Fruit fly (Drosophila melanogaster) whole organism, embryonic: ENCODE measurements around the gene CG33514.

Source experiments
- B-H1 ChIP-seq: fragments of 200-800 bp; sonication (Bioruptor generic); IDR thresholded peaks from 3 replicates; pipeline ENCODE4 v1.3.6; 2022; ENCODE audit warnings: missing biosample characterization, missing genetic modification characterization
- Bteb2 ChIP-seq: fragments of 200-800 bp; sonication (Bioruptor generic); optimal IDR thresholded peaks from 2 replicates; lab custom pipeline; 2016; ENCODE audit warnings: missing biosample characterization, missing genetic modification characterization
- CG10543 ChIP-seq: fragments of 200-800 bp; sonication (Bioruptor generic); optimal IDR thresholded peaks from 3 replicates; lab custom pipeline; 2017; ENCODE audit warnings: missing biosample characterization, mild to moderate bottlenecking, missing genetic modification characterization, moderate library complexity
- CG15479 ChIP-seq: fragments of 200-800 bp; sonication (Bioruptor generic); optimal IDR thresholded peaks from 3 replicates; lab custom pipeline; 2019; ENCODE audit warnings: missing biosample characterization, mild to moderate bottlenecking, missing genetic modification characterization, moderate library complexity
- CG17186 ChIP-seq: fragments of 200-800 bp; sonication (Bioruptor generic); optimal IDR thresholded peaks from 3 replicates; lab custom pipeline; 2017; ENCODE audit warnings: missing biosample characterization, missing genetic modification reagents, missing genetic modification characterization
- CG17912 ChIP-seq: fragments of 200-800 bp; sonication (Bioruptor generic); optimal IDR thresholded peaks from 2 replicates; lab custom pipeline; 2018; ENCODE audit warnings: missing biosample characterization, mild to moderate bottlenecking, missing genetic modification characterization
- CG3995 ChIP-seq: fragments of 200-800 bp; sonication (Bioruptor generic); optimal IDR thresholded peaks from 3 replicates; lab custom pipeline; 2016; ENCODE audit warnings: missing biosample characterization, missing genetic modification characterization
- CG4360 ChIP-seq: fragments of 200-800 bp; sonication (Bioruptor generic); IDR thresholded peaks from 2 replicates; pipeline ENCODE4 v1.3.6; 2022; ENCODE audit warnings: missing biosample characterization, missing genetic modification characterization
- CG6254 ChIP-seq: fragments of 200-800 bp; sonication (Bioruptor generic); optimal IDR thresholded peaks from 3 replicates; lab custom pipeline; 2017; ENCODE audit warnings: mild to moderate bottlenecking, missing biosample characterization, missing genetic modification reagents, missing genetic modification characterization
- CG9215 ChIP-seq: fragments of 200-800 bp; sonication (Bioruptor generic); IDR thresholded peaks from 2 replicates; pipeline ENCODE4 v1.3.6; 2022; ENCODE audit warnings: missing biosample characterization, missing genetic modification characterization
- CG9876 ChIP-seq: fragments of 200-800 bp; sonication (Bioruptor generic); optimal IDR thresholded peaks from 2 replicates; lab custom pipeline; 2016; ENCODE audit warnings: missing biosample characterization, missing genetic modification characterization
- CG9932 ChIP-seq: fragments of 200-800 bp; sonication (Bioruptor generic); IDR thresholded peaks from 2 replicates; pipeline ENCODE4 v1.3.6; 2022; ENCODE audit warnings: missing biosample characterization, missing genetic modification characterization
- CkIIα-i1 ChIP-seq: fragments of 200-800 bp; sonication (Bioruptor generic); IDR thresholded peaks from 2 replicates; pipeline ENCODE4 v1.3.6; 2022; ENCODE audit warnings: missing biosample characterization, missing genetic modification characterization
- D19B ChIP-seq: fragments of 200-800 bp; sonication (Bioruptor generic); optimal IDR thresholded peaks from 2 replicates; lab custom pipeline; 2017; ENCODE audit warnings: missing biosample characterization, mild to moderate bottlenecking, missing genetic modification characterization
- Doc2 ChIP-seq: fragments of 200-800 bp; sonication (Bioruptor generic); IDR thresholded peaks from 2 replicates; pipeline ENCODE4 v1.3.6; 2022; ENCODE audit warnings: missing biosample characterization, missing genetic modification characterization
- Ets65A ChIP-seq: fragments of 200-800 bp; sonication (Bioruptor generic); peaks from one replicate; lab custom pipeline; 2016; ENCODE audit warnings: missing biosample characterization, missing genetic modification characterization
- Med ChIP-seq: fragments of 200-800 bp; sonication (Bioruptor generic); peaks from one replicate; lab custom pipeline; 2016; ENCODE audit warnings: missing biosample characterization, missing genetic modification characterization, mild to moderate bottlenecking, inconsistent platforms, moderate library complexity
- NFAT ChIP-seq: fragments of 200-800 bp; sonication (Bioruptor generic); IDR thresholded peaks from 2 replicates; pipeline ENCODE4 v1.3.6; 2022; ENCODE audit warnings: missing biosample characterization, missing genetic modification characterization
- Ravus ChIP-seq: fragments of 200-800 bp; sonication (Bioruptor generic); IDR thresholded peaks from 2 replicates; pipeline ENCODE4 v1.3.6; 2022; ENCODE audit warnings: missing biosample characterization, missing genetic modification characterization
- Rx ChIP-seq: fragments of 200-800 bp; sonication (Bioruptor generic); IDR thresholded peaks from 2 replicates; pipeline ENCODE4 v1.3.6; 2022; ENCODE audit warnings: missing biosample characterization, missing genetic modification characterization
- Sin3A ChIP-seq: fragments of >200 bp; optimal IDR thresholded peaks from 2 replicates; lab custom pipeline; 2018
- Sox102F ChIP-seq: fragments of 200-800 bp; sonication (Bioruptor generic); optimal IDR thresholded peaks from 2 replicates; lab custom pipeline; 2018; ENCODE audit warnings: missing biosample characterization, mild to moderate bottlenecking, missing genetic modification characterization, moderate library complexity
- Tbp ChIP-seq: fragments of >200 bp; optimal IDR thresholded peaks from 2 replicates; lab custom pipeline; 2018; ENCODE audit warnings: missing biosample characterization, missing genetic modification characterization
- Xbp1 ChIP-seq: fragments of 200-800 bp; sonication (Bioruptor generic); optimal IDR thresholded peaks from 3 replicates; lab custom pipeline; 2016; ENCODE audit warnings: missing biosample characterization, mild to moderate bottlenecking, missing genetic modification characterization
- Xrp1 ChIP-seq: fragments of 200-800 bp; sonication (Bioruptor generic); IDR thresholded peaks from 2 replicates; pipeline ENCODE4 v1.3.6; 2022; ENCODE audit warnings: missing biosample characterization, missing genetic modification characterization
- ab ChIP-seq: fragments of 200-800 bp; sonication (Bioruptor generic); optimal IDR thresholded peaks from 2 replicates; lab custom pipeline; 2016; ENCODE audit warnings: missing biosample characterization, missing genetic modification characterization
- ac ChIP-seq: fragments of 200-800 bp; sonication (Bioruptor generic); optimal IDR thresholded peaks from 3 replicates; lab custom pipeline; 2017; ENCODE audit warnings: missing biosample characterization, mild to moderate bottlenecking, missing genetic modification characterization
- bab2 ChIP-seq: fragments of 200-800 bp; sonication (Bioruptor generic); optimal IDR thresholded peaks from 2 replicates; lab custom pipeline; 2016; ENCODE audit warnings: missing biosample characterization, missing genetic modification characterization
- cad ChIP-seq: fragments of >200 bp; optimal IDR thresholded peaks from 2 replicates; lab custom pipeline; 2017; ENCODE audit warnings: missing biosample characterization, missing genetic modification characterization
- chinmo ChIP-seq: fragments of 200-800 bp; sonication (Bioruptor generic); IDR thresholded peaks from 4 replicates; pipeline ENCODE4 v1.3.6; 2022; ENCODE audit warnings: missing biosample characterization, missing genetic modification characterization; ENCODE audit not compliant: partially characterized antibody
- crp ChIP-seq, 2 experiments: fragments of 200-800 bp; sonication (Bioruptor generic); optimal IDR thresholded peaks; 2 replicates in 1 of 2; 3 replicates in 1 of 2; lab custom pipeline; 2017; ENCODE audit warnings: missing biosample characterization in 2 of 2, missing genetic modification characterization in 2 of 2, mild to moderate bottlenecking in 1 of 2, moderate library complexity in 1 of 2
- fd96Cb ChIP-seq: fragments of 200-800 bp; sonication (Bioruptor generic); optimal IDR thresholded peaks from 2 replicates; lab custom pipeline; 2018; ENCODE audit warnings: missing biosample characterization, mild to moderate bottlenecking, missing genetic modification characterization, moderate library complexity
- jing ChIP-seq: fragments of 200-800 bp; sonication (Bioruptor generic); optimal IDR thresholded peaks from 2 replicates; lab custom pipeline; 2018; ENCODE audit warnings: missing biosample characterization, mild to moderate bottlenecking, missing genetic modification characterization
- lola ChIP-seq, 3 experiments: fragments of >200 bp in 2 of 3; fragments of 200-800 bp in 1 of 3; sonication (Bioruptor generic) in 1 of 3; optimal IDR thresholded peaks; 2 replicates each; lab custom pipeline; 2017 to 2019; ENCODE audit warnings: missing biosample characterization in 3 of 3, missing genetic modification characterization in 3 of 3, mild to moderate bottlenecking in 1 of 3, moderate library complexity in 1 of 3
- prd ChIP-seq, 3 experiments: fragments of >200 bp in 2 of 3; fragments of 200-800 bp in 1 of 3; sonication (Bioruptor generic) in 1 of 3; optimal IDR thresholded peaks in 2 of 3; IDR thresholded peaks in 1 of 3; 2 replicates in 2 of 3; 3 replicates in 1 of 3; pipeline versions ENCODE4 v1.3.6 to Lab custom; 2017 to 2022; ENCODE audit warnings: missing biosample characterization in 1 of 3, missing genetic modification characterization in 1 of 3
- pros ChIP-seq: fragments of 200-800 bp; sonication (Bioruptor generic); optimal IDR thresholded peaks from 3 replicates; lab custom pipeline; 2019; ENCODE audit warnings: missing biosample characterization, mild to moderate bottlenecking, missing genetic modification characterization, moderate library complexity
- psq ChIP-seq: fragments of 200-800 bp; sonication (Bioruptor generic); optimal IDR thresholded peaks from 2 replicates; lab custom pipeline; 2017; ENCODE audit warnings: missing biosample characterization, missing genetic modification characterization
- rib ChIP-seq: fragments of 200-800 bp; sonication (Bioruptor generic); IDR thresholded peaks from 2 replicates; pipeline ENCODE4 v1.3.6; 2022; ENCODE audit warnings: missing biosample characterization, missing genetic modification characterization
- sens ChIP-seq: fragments of 200-800 bp; sonication (Bioruptor generic); peaks from one replicate; lab custom pipeline; 2016; ENCODE audit warnings: missing biosample characterization, missing genetic modification characterization
- sqz ChIP-seq: fragments of 200-800 bp; sonication (Bioruptor generic); optimal IDR thresholded peaks from 3 replicates; lab custom pipeline; 2018; ENCODE audit warnings: missing biosample characterization, mild to moderate bottlenecking, missing genetic modification characterization
- twi ChIP-seq: fragments of 200-800 bp; optimal IDR thresholded peaks from 2 replicates; lab custom pipeline; 2019; ENCODE audit warnings: missing biosample characterization, mild to moderate bottlenecking, missing genetic modification characterization, moderate library complexity
- vvl ChIP-seq: fragments of 200-800 bp; sonication (Bioruptor generic); IDR thresholded peaks from 2 replicates; pipeline ENCODE4 v1.3.6; 2022; ENCODE audit warnings: missing biosample characterization, missing genetic modification characterization
- yki ChIP-seq: fragments of >200 bp; optimal IDR thresholded peaks from 3 replicates; lab custom pipeline; 2018
- zen ChIP-seq: fragments of 200-800 bp; sonication (Bioruptor generic); optimal IDR thresholded peaks from 3 replicates; lab custom pipeline; 2018; ENCODE audit warnings: missing biosample characterization, mild to moderate bottlenecking, missing genetic modification characterization, moderate library complexity
- zf30C ChIP-seq: fragments of 200-800 bp; sonication (Bioruptor generic); optimal IDR thresholded peaks from 3 replicates; lab custom pipeline; 2018; ENCODE audit warnings: missing biosample characterization, mild to moderate bottlenecking, missing genetic modification characterization

CG33514 gene

dm6 chr3L:4407743-4408142 lies 42.5 kb downstream of the CG33514 start (continued):
- TF ChIP-seq Ets65A (GFP tag; lab: Kevin White, UChicago): peak; percentile 70
- TF ChIP-seq bab2 (GFP tag; lab: Kevin White, UChicago): no peak
- no peak for TF ChIP-seq twi
- no peak for TF ChIP-seq CG9215 (GFP tag; lab: Robert Waterston, UW)
- no peak for TF ChIP-seq D19B (GFP tag; lab: Kevin White, UChicago)
- no peak for TF ChIP-seq prd (optimal IDR thresholded peaks at IDR 0.05; lab: Kevin White, UChicago)
- peak; percentile 25; the same call in 1 of the 3 replicates for TF ChIP-seq prd (GFP tag; IDR thresholded peaks at IDR 0.05; lab: Robert Waterston, UW)
- TF ChIP-seq Tbp (GFP tag; lab: Kevin White, UChicago): no peak
- no peak for TF ChIP-seq ac (GFP tag; lab: Kevin White, UChicago)
- no peak for TF ChIP-seq vvl (GFP tag; lab: Robert Waterston, UW)
- no peak for TF ChIP-seq psq (GFP tag; lab: Kevin White, UChicago)
- no peak for TF ChIP-seq Doc2 (GFP tag; lab: Robert Waterston, UW)
- TF ChIP-seq Rx (GFP tag; lab: Robert Waterston, UW): 0 out of 2 replicates have a peak, but pooled peaks have one; percentile 9

- TF ChIP-seq sens (GFP tag; lab: Kevin White, UChicago) (peak; percentile 77), zen (tag; lab: Kevin White, UChicago) (peak; percentile 93), CG15479 (peak; percentile 70), CG4360 (GFP tag; lab: Robert Waterston, UW) (0 out of 2 replicates have a peak, but pooled peaks have one; percentile 16), Sin3A (lab: Kevin White, UChicago) (no peak), Xrp1 (GFP tag; lab: Robert Waterston, UW) (no peak), prd (optimal IDR thresholded peaks at IDR 0.05; lab: Kevin White, UChicago) (no peak), prd (GFP tag; IDR thresholded peaks at IDR 0.05; lab: Robert Waterston, UW) (0 out of 3 replicates have a peak, but pooled peaks have one; percentile 22), Ravus (GFP tag; lab: Robert Waterston, UW) (no peak), chinmo (GFP tag; lab: Robert Waterston, UW) (0 out of 4 replicates have a peak, but pooled peaks have one; percentile 65), crp (GFP tag; optimal IDR thresholded peaks at IDR 0.05; lab: Kevin White, UChicago) (peak in 1 of 2 experiments; percentile 0), zf30C (peak; percentile 5)
Measured at dm6 chr3L:4408313-4409133, 43.3 kb downstream of the CG33514 start.

dm6 chr3L:4409134-4409897 lies 44.1 kb downstream of the CG33514 start:
- TF ChIP-seq CkIIα-i1 (no peak), B-H1 (GFP tag; lab: Robert Waterston, UW) (no peak), CG17186 (GFP tag; lab: Kevin White, UChicago) (no peak), CG6254 (GFP tag; lab: Kevin White, UChicago) (peak; percentile 70), cad (GFP tag; lab: Kevin White, UChicago) (peak; percentile 81), CG3995 (GFP tag; lab: Kevin White, UChicago) (no peak), lola (GFP tag; optimal IDR thresholded peaks at IDR 0.05; lab: Kevin White, UChicago) (no peak), CG10543 (peak; percentile 15), Bteb2 (GFP tag; lab: Kevin White, UChicago) (no peak), bab2 (GFP tag; lab: Kevin White, UChicago) (no peak), yki (no peak), CG9932 (GFP tag; lab: Robert Waterston, UW) (peak; percentile 34; the same call in 1 of the 2 replicates), NFAT (GFP tag; lab: Robert Waterston, UW) (0 out of 2 replicates have a peak, but pooled peaks have one; percentile 28), fd96Cb (tag; lab: Kevin White, UChicago) (no peak), CG9876 (GFP tag; lab: Kevin White, UChicago) (no peak), ab (GFP tag; lab: Kevin White, UChicago) (no peak), rib (GFP tag; lab: Robert Waterston, UW) (no peak), sqz (GFP tag; lab: Kevin White, UChicago) (peak; percentile 46), Med (GFP tag; lab: Kevin White, UChicago) (peak; percentile 6), jing (no peak), Xbp1 (GFP tag; lab: Kevin White, UChicago) (peak; percentile 80), Sox102F (GFP tag; lab: Kevin White, UChicago) (no peak), CG17912 (GFP tag; lab: Kevin White, UChicago) (no peak), pros (GFP tag; lab: Kevin White, UChicago) (peak; percentile 48)
